Fruit fly (Drosophila melanogaster): ENCODE results near the gene exex.

exex gene

DNA sequence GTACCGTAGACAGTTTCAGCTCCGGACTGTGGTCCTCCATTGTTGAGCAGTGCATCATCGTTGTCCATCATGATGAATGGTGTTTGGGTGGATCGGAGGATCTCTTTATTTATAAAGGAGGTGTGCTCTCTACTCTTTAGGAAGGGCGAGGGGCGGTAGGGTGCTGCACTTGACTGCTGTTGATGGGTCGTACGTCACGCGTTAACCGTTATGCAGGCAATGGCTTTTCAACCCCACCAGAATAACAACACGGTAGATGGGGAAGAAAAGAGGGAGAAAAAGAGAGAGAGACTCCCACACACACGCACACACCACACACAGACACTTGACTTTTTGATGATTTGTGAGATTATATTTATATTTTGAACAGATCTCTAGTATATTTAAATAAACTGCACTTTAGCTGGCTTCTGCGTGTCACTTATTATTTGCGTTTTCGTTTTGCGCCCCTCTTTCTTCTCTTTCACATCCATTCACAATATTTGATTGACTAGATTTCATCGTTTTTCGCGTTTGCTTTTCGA lies 12.5 kb upstream of the exex start (continued):
- TF ChIP-seq CG17829 (tag; optimal IDR thresholded peaks at IDR 0.05) (no peak), CTCF (GFP tag; optimal IDR thresholded peaks at IDR 0.05) (no peak), Hey (tag; optimal IDR thresholded peaks at IDR 0.05) (no peak), chm (GFP tag; IDR thresholded peaks at IDR 0.05) (peak; percentile 45; the same call in 1 of the 2 replicates), CG12769 (tag; optimal IDR thresholded peaks at IDR 0.05) (no peak), slou (GFP tag; optimal IDR thresholded peaks at IDR 0.05) (no peak), CG10209 (GFP tag; optimal IDR thresholded peaks at IDR 0.05) (no peak), CG11696 (GFP tag; IDR thresholded peaks at IDR 0.05) (no peak), Nf-YB (GFP tag; optimal IDR thresholded peaks at IDR 0.05) (no peak), CG12155 (GFP tag; optimal IDR thresholded peaks at IDR 0.05) (no peak), Lhr (GFP tag; optimal IDR thresholded peaks at IDR 0.05) (no peak), unc-4 (GFP tag; IDR thresholded peaks at IDR 0.05; ENCODE audit: partially characterized antibody) (0 out of 2 replicates have a peak, but pooled peaks have one; percentile 3), chn (GFP tag; optimal IDR thresholded peaks at IDR 0.05) (no peak), eyg (GFP tag; optimal IDR thresholded peaks at IDR 0.05) (no peak), hth (optimal IDR thresholded peaks at IDR 0.05) (no peak), CG9932 (GFP tag; IDR thresholded peaks at IDR 0.05) (no peak), GATAe (GFP tag; conservative IDR thresholded peaks at IDR 0.05) (no peak), CG4404 (GFP tag; IDR thresholded peaks at IDR 0.05) (no peak), CG12391 (tag; optimal IDR thresholded peaks at IDR 0.05) (no peak), schlank (tag; optimal IDR thresholded peaks at IDR 0.05) (no peak), lbe (GFP tag; optimal IDR thresholded peaks at IDR 0.05) (no peak), ato (GFP tag; IDR thresholded peaks at IDR 0.05; ENCODE audit: partially characterized antibody) (no peak), stc (GFP tag; IDR thresholded peaks at IDR 0.05) (no peak), p53 (GFP tag; optimal IDR thresholded peaks at IDR 0.05) (no peak), CG8359 (GFP tag; optimal IDR thresholded peaks at IDR 0.05; ENCODE audit: borderline replicate concordance) (no peak), CG12104 (GFP tag; optimal IDR thresholded peaks at IDR 0.05) (no peak), btn (GFP tag; optimal IDR thresholded peaks at IDR 0.05) (no peak), crol (GFP tag; IDR thresholded peaks at IDR 0.05) (peak; percentile 41), bowl (GFP tag; IDR thresholded peaks at IDR 0.05) (no peak), Hand (GFP tag; optimal IDR thresholded peaks at IDR 0.05) (no peak), HHEX (GFP tag; optimal IDR thresholded peaks at IDR 0.05) (no peak), sc (optimal IDR thresholded peaks at IDR 0.05) (no peak), sc (GFP tag; optimal IDR thresholded peaks at IDR 0.05) (no peak), pan (optimal IDR thresholded peaks at IDR 0.05) (no peak), pan (GFP tag; optimal IDR thresholded peaks at IDR 0.05 in 1 of 2, IDR thresholded peaks at IDR 0.05 in 1 of 2) (no peak), tup (GFP tag; optimal IDR thresholded peaks at IDR 0.05) (no peak), croc (GFP tag; conservative IDR thresholded peaks at IDR 0.05) (no peak), ken (GFP tag; IDR thresholded peaks at IDR 0.05) (no peak), cg (GFP tag; optimal IDR thresholded peaks at IDR 0.05) (peak; percentile 65), zf30C (GFP tag; optimal IDR thresholded peaks at IDR 0.05) (no peak), Hmr (GFP tag; optimal IDR thresholded peaks at IDR 0.05) (no peak), Trl (optimal IDR thresholded peaks at IDR 0.05) (peak; percentile 19 to 39), Trl (GFP tag; optimal IDR thresholded peaks at IDR 0.05) (no peak), ttk (GFP tag; IDR thresholded peaks at IDR 0.05) (0 out of 2 replicates have a peak, but pooled peaks have one; percentile 9), Dip3 (GFP tag; optimal IDR thresholded peaks at IDR 0.05) (no peak), odd (GFP tag; optimal IDR thresholded peaks at IDR 0.05) (no peak), CG14014 (GFP tag; IDR thresholded peaks at IDR 0.05) (no peak), Hr51 (GFP tag; optimal IDR thresholded peaks at IDR 0.05) (no peak)

Data from whole organism, embryonic.